Worm (Caenorhabditis elegans) whole organism, L4 larva: ENCODE results near the gene R04F11.3.

ENCODE experiments used
- gei-8 ChIP-seq: fragments of 200-800 bp; sonication (Bioruptor generic); optimal IDR thresholded peaks from 2 replicates; lab custom pipeline; 2018; ENCODE audit warnings: mild to moderate bottlenecking, missing genetic modification characterization, missing compliant biosample characterization
- nhr-11 ChIP-seq: fragments of 150-350 bp; optimal IDR thresholded peaks from 2 replicates; lab custom pipeline; 2014; ENCODE audit warnings: missing biosample characterization, missing genetic modification characterization
- nhr-76 ChIP-seq: fragments of 150-350 bp; optimal IDR thresholded peaks from 2 replicates; lab custom pipeline; 2014; ENCODE audit warnings: missing biosample characterization, missing genetic modification characterization
- nhr-77 ChIP-seq: fragments of 150-350 bp; optimal IDR thresholded peaks from 2 replicates; lab custom pipeline; 2014; ENCODE audit warnings: missing biosample characterization, missing genetic modification characterization
- snpc-1.2 ChIP-seq: fragments of 200-800 bp; sonication (Bioruptor generic); IDR thresholded peaks from 2 replicates; pipeline ENCODE4 v1.3.6; 2022; ENCODE audit warnings: missing genetic modification reagents, missing genetic modification characterization, missing compliant biosample characterization
- unc-130 ChIP-seq: sonication (generic microtip); optimal IDR thresholded peaks from 2 replicates; lab custom pipeline; 2016; ENCODE audit warnings: missing genetic modification reagents, missing genetic modification characterization, missing compliant biosample characterization
- vab-7 ChIP-seq: fragments of 200-800 bp; sonication (Bioruptor generic); IDR thresholded peaks from 2 replicates; pipeline ENCODE4 v1.3.6; 2022; ENCODE audit warnings: missing genetic modification reagents, missing genetic modification characterization, missing compliant biosample characterization
- zag-1 ChIP-seq: fragments of 150-350 bp; optimal IDR thresholded peaks from 2 replicates; lab custom pipeline; 2014; ENCODE audit warnings: missing biosample characterization, missing genetic modification characterization

DNA sequence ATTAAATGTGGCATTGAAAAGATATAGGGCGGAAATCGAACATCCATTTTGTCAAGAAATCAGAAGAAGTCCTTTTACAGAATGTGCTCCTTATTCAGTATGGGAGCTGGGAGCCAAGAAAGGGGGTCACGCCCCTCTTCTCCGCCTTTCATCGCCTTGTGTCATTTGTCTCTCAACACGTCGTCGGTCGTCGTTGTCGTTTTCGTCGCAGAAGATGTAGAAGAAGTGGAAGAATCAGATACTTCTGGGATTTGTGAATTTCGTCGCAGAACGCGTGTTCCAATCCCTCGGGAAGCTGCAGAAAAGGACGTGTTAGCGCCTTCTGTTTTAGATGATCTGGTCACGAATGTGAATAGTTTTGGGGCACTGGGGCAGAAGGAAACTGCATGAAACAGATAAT lies 40.0 kb downstream of the R04F11.3 start, which contains the start of gene bnc-1:
- TF ChIP-seq zag-1 (tag; lab: Kevin White, UChicago) = no peak
- TF ChIP-seq unc-130 (GFP tag; lab: Kevin White, UChicago) = no peak
- TF ChIP-seq vab-7 (GFP tag; lab: Robert Waterston, UW) = no peak
- no peak for TF ChIP-seq nhr-11
- TF ChIP-seq gei-8 (GFP tag; lab: Kevin White, UChicago) = no peak
- TF ChIP-seq nhr-76 = no peak
- TF ChIP-seq nhr-77 (tag; lab: Kevin White, UChicago) = no peak
- no peak for TF ChIP-seq snpc-1.2
